Fruit fly (Drosophila melanogaster): ENCODE measurements around the gene Pburs.
A peak's percentile ranks its signal among the peaks of the same experiment; 100 is the strongest.

Gene Pburs

DNA sequence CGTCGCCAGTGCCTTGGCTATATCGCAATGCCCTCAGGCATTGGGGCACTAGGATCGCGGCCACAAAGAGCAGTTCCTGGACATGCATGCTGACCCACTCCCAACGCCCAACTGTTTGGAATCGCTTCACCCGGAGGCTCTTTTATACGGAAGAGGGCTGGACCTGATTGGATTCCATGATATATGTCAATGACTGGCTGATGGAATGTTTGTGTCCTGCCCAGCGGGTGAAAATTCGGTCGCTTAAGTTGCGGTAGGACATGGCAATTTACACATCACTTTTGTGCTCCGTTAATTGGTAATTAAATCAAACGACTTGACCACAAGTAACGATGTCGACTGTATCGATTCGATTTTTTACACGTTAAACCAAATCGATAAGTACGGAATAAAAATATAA, at the start of gene Pburs:
TSS of gene Pburs (minus strand) at position 101 of the 400 bp plus-strand sequence.
- no peak for TF ChIP-seq CG9705 (GFP tag; optimal IDR thresholded peaks at IDR 0.05)

DNA sequence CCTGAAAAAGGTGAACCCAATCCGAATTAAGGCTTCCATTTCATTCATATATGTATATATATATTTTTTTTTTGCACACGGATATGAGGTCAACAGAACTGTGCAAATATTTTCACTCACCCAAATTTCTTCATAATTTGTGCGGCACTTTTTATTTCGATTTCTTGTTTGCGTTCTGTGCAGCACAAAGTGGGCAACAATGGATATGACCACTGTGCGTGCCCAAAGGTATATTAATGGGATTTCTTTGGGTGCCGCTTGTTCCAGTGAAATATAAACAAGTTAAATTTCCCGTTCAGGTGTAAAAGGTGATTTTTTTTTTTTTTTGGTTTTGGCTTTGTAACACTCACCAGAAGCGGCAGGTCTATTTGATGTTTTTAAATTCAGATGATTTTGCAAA, 47.8 kb upstream of the Pburs start:
- no peak for TF ChIP-seq fru (GFP tag; optimal IDR thresholded peaks at IDR 0.05)
- TF ChIP-seq lola (GFP tag; optimal IDR thresholded peaks at IDR 0.05), result no peak
- TF ChIP-seq tai (GFP tag; optimal IDR thresholded peaks at IDR 0.05), result peak; percentile 10
- no peak for TF ChIP-seq Myc (optimal IDR thresholded peaks at IDR 0.05)
- no peak for TF ChIP-seq Rel (GFP tag; optimal IDR thresholded peaks at IDR 0.05)
- TF ChIP-seq Rel (tag; optimal IDR thresholded peaks at IDR 0.05), result no peak
- TF ChIP-seq foxo (GFP tag; optimal IDR thresholded peaks at IDR 0.05), result peak in 1 of 2 experiments; percentile 23
- TF ChIP-seq OdsH (GFP tag; optimal IDR thresholded peaks at IDR 0.05), result peak; percentile 29
- no peak for TF ChIP-seq Vsx2 (GFP tag; optimal IDR thresholded peaks at IDR 0.05; ENCODE audit: partially characterized antibody)
- TF ChIP-seq woc (GFP tag; optimal IDR thresholded peaks at IDR 0.05), result no peak
- no peak for TF ChIP-seq dsf (GFP tag; optimal IDR thresholded peaks at IDR 0.05; ENCODE audit: borderline replicate concordance)
- TF ChIP-seq jim (GFP tag; optimal IDR thresholded peaks at IDR 0.05), result no peak
- TF ChIP-seq ey (GFP tag; optimal IDR thresholded peaks at IDR 0.05), result no peak
- TF ChIP-seq rgr (GFP tag; optimal IDR thresholded peaks at IDR 0.05), result peak; percentile 29
- TF ChIP-seq GATAd (GFP tag; optimal IDR thresholded peaks at IDR 0.05), result no peak
- TF ChIP-seq pan (optimal IDR thresholded peaks at IDR 0.05), result no peak

- TF ChIP-seq sv (GFP tag; optimal IDR thresholded peaks at IDR 0.05), result no peak
- no peak for TF ChIP-seq tai (GFP tag; optimal IDR thresholded peaks at IDR 0.05)
- TF ChIP-seq brk (GFP tag; optimal IDR thresholded peaks at IDR 0.05), result no peak
- no peak for TF ChIP-seq dsf (GFP tag; optimal IDR thresholded peaks at IDR 0.05; ENCODE audit: borderline replicate concordance)
- no peak for TF ChIP-seq dl (GFP tag; optimal IDR thresholded peaks at IDR 0.05; ENCODE audit: insufficient read depth in 1 of 2, partially characterized antibody in 2 of 2)
- no peak for TF ChIP-seq Rel (GFP tag; optimal IDR thresholded peaks at IDR 0.05)
- TF ChIP-seq Rel (tag; optimal IDR thresholded peaks at IDR 0.05), result no peak
- no peak for TF ChIP-seq OdsH (GFP tag; optimal IDR thresholded peaks at IDR 0.05)
- TF ChIP-seq psq (GFP tag; optimal IDR thresholded peaks at IDR 0.05), result no peak
- TF ChIP-seq sage (GFP tag; optimal IDR thresholded peaks at IDR 0.05), result no peak
Observed at dm6 chr2L:14464328-14464727, 47.2 kb upstream of the Pburs start.

dm6 chr2L:14462644-14463394, 45.7 kb upstream of the Pburs start:
- no peak for TF ChIP-seq CrebA (GFP tag; optimal IDR thresholded peaks at IDR 0.05; ENCODE audit: borderline replicate concordance)
- TF ChIP-seq Hnf4 (GFP tag; optimal IDR thresholded peaks at IDR 0.05), result no peak
- no peak for TF ChIP-seq br (GFP tag; optimal IDR thresholded peaks at IDR 0.05)

DNA sequence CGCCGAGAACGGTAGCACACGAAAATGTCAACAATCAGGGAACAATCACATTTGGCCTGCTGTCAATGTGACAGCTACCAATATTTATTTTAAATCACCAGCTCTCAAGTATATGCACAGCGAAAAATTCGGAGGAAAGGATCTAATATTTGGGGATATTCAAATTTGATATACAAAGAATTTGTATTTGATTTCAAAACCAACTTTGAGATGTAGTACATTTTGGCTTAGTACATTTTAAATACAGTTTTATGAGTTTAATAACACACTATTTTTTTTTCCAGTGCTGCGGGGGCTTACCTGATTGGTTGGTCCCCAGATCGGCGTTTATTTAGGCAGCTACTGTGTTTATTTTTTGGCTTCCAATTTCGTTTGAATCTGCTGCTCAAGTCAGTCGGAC, 43.9 kb upstream of the Pburs start:
- no peak for TF ChIP-seq dl (GFP tag; optimal IDR thresholded peaks at IDR 0.05; ENCODE audit: insufficient read depth in 1 of 2, partially characterized antibody in 2 of 2)
- peak; percentile 53 for TF ChIP-seq dmrt93B (GFP tag; optimal IDR thresholded peaks at IDR 0.05)
- TF ChIP-seq psq (GFP tag; optimal IDR thresholded peaks at IDR 0.05), result peak; percentile 80
- peak; percentile 87 for TF ChIP-seq ey (GFP tag; optimal IDR thresholded peaks at IDR 0.05)
- peak; percentile 67 for TF ChIP-seq woc (GFP tag; optimal IDR thresholded peaks at IDR 0.05)
- peak; percentile 64 for TF ChIP-seq brk (GFP tag; optimal IDR thresholded peaks at IDR 0.05)
- TF ChIP-seq Mio (GFP tag; optimal IDR thresholded peaks at IDR 0.05), result no peak
- TF ChIP-seq h (GFP tag; optimal IDR thresholded peaks at IDR 0.05), result peak; percentile 91
- TF ChIP-seq N (GFP tag; optimal IDR thresholded peaks at IDR 0.05), result no peak
- TF ChIP-seq sv (GFP tag; optimal IDR thresholded peaks at IDR 0.05), result peak; percentile 83
- TF ChIP-seq CrebA (GFP tag; optimal IDR thresholded peaks at IDR 0.05; ENCODE audit: borderline replicate concordance), result no peak
- TF ChIP-seq pan (optimal IDR thresholded peaks at IDR 0.05), result no peak
- TF ChIP-seq CG9705 (GFP tag; optimal IDR thresholded peaks at IDR 0.05), result peak; percentile 26
- no peak for TF ChIP-seq jim (GFP tag; optimal IDR thresholded peaks at IDR 0.05)
- no peak for TF ChIP-seq dsf (GFP tag; optimal IDR thresholded peaks at IDR 0.05; ENCODE audit: borderline replicate concordance)
- no peak for TF ChIP-seq Myc (optimal IDR thresholded peaks at IDR 0.05)
- TF ChIP-seq sage (GFP tag; optimal IDR thresholded peaks at IDR 0.05), result peak; percentile 47
- no peak for TF ChIP-seq usp (GFP tag; optimal IDR thresholded peaks at IDR 0.05)
- peak; percentile 75 for TF ChIP-seq tai (GFP tag; optimal IDR thresholded peaks at IDR 0.05)
- peak in 1 of 2 experiments; percentile 90 for TF ChIP-seq foxo (GFP tag; optimal IDR thresholded peaks at IDR 0.05)
- peak; percentile 87 for TF ChIP-seq Hnf4 (GFP tag; optimal IDR thresholded peaks at IDR 0.05)
- no peak for TF ChIP-seq lola (GFP tag; optimal IDR thresholded peaks at IDR 0.05)
- TF ChIP-seq Sp1 (GFP tag; optimal IDR thresholded peaks at IDR 0.05), result peak; percentile 82
- peak; percentile 88 for TF ChIP-seq fru (GFP tag; optimal IDR thresholded peaks at IDR 0.05)
- no peak for TF ChIP-seq Dif (GFP tag; optimal IDR thresholded peaks at IDR 0.05; ENCODE audit: partially characterized antibody)
- no peak for TF ChIP-seq GATAd (GFP tag; optimal IDR thresholded peaks at IDR 0.05)
- TF ChIP-seq br (GFP tag; optimal IDR thresholded peaks at IDR 0.05), result peak; percentile 88
- TF ChIP-seq OdsH (GFP tag; optimal IDR thresholded peaks at IDR 0.05), result peak; percentile 88
- no peak for TF ChIP-seq Hr78 (GFP tag; optimal IDR thresholded peaks at IDR 0.05)
- no peak for TF ChIP-seq Vsx2 (GFP tag; optimal IDR thresholded peaks at IDR 0.05; ENCODE audit: partially characterized antibody)
- TF ChIP-seq Jra (GFP tag; optimal IDR thresholded peaks at IDR 0.05), result peak; percentile 67
- no peak for TF ChIP-seq Abd-B (GFP tag; optimal IDR thresholded peaks at IDR 0.05)
- TF ChIP-seq HLH106 (tag; optimal IDR thresholded peaks at IDR 0.05), result peak; percentile 82
- TF ChIP-seq Hr83 (GFP tag; optimal IDR thresholded peaks at IDR 0.05; ENCODE audit: poor library complexity, severe bottlenecking), result no peak

All from whole organism, wandering third instar larva.